Worm (Caenorhabditis elegans): ENCODE data around the gene srj-11.

srj-11 gene

DNA sequence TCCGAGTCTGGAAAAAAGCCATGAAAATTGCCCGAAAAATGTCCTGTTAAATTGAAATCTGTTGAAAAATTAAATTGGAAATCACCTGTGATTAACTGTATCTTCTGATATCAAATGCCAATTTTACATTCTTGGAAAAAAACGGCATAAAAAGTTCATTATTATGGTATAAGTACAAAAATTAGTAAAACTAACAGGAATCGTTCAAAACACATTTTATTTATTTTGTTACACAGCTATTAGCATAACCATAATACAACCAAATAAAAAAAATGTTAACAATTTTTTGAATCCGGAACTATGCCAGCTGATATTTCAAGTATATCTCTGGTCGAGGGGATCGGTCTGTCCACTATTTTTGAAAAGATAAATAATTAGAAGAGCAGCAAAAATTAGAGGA, 10.6 kb upstream of the srj-11 start, which contains the start of gene K08D9.10:
Gene K08D9.10, plus strand, starts transcription at position 301 of the 400 bp plus-strand sequence.
- no peak for TF ChIP-seq ztf-22 (GFP tag; optimal IDR thresholded peaks at IDR 0.05)
- no peak for TF ChIP-seq lin-35 (GFP tag; optimal IDR thresholded peaks at IDR 0.05)
- TF ChIP-seq hlh-12 (tag; optimal IDR thresholded peaks at IDR 0.05) = no peak
- TF ChIP-seq ceh-27 (GFP tag; optimal IDR thresholded peaks at IDR 0.05) = no peak
- TF ChIP-seq Y67H2A.10 (GFP tag; conservative IDR thresholded peaks at IDR 0.05) = no peak
- TF ChIP-seq dpl-1 (GFP tag; optimal IDR thresholded peaks at IDR 0.05) = no peak
- no peak for TF ChIP-seq ama-1 (optimal IDR thresholded peaks at IDR 0.05)
- no peak for TF ChIP-seq ama-1 (GFP tag; optimal IDR thresholded peaks at IDR 0.05)
- TF ChIP-seq aptf-2 (GFP tag; conservative IDR thresholded peaks at IDR 0.05) = no peak
- TF ChIP-seq cebp-1 (GFP tag; IDR thresholded peaks at IDR 0.05) = no peak
- TF ChIP-seq cebp-1 (tag; optimal IDR thresholded peaks at IDR 0.05) = no peak
- TF ChIP-seq dpff-1 (tag; optimal IDR thresholded peaks at IDR 0.05) = no peak
- no peak for TF ChIP-seq ccch-3 (GFP tag; optimal IDR thresholded peaks at IDR 0.05)
- TF ChIP-seq snpc-1.3 (tag; optimal IDR thresholded peaks at IDR 0.05; ENCODE audit: insufficient read depth) = no peak
- TF ChIP-seq Y79H2A.3 (GFP tag; conservative IDR thresholded peaks at IDR 0.05) = no peak
- no peak for TF ChIP-seq lir-1 (GFP tag; conservative IDR thresholded peaks at IDR 0.05)
- no peak for TF ChIP-seq egrh-3 (GFP tag; IDR thresholded peaks at IDR 0.05)
- TF ChIP-seq madf-10 (tag; optimal IDR thresholded peaks at IDR 0.05) = no peak

DNA sequence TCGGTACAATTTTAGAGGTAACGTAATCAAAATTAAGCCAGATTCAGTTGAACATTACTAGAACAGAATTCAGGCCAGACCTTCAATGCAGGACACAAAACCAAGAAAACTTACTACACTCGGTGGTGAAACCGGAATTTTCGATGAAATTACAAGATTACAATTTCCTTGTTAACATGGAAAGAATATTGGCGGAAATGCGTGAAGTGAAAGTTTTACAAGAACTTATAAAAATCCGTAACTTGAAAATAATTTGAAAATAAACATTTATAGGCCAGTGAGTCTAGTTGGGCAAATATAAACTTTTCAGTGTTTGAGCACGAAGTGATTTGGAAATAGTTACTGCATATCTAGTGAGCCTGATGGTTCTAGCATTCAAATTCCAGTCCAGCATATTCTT, 6.3 kb upstream of the srj-11 start, which contains the start of gene K08D9.6:
Gene K08D9.6, minus strand, starts transcription at position 101 of the 400 bp plus-strand sequence.
- no peak for TF ChIP-seq chd-7 (tag; optimal IDR thresholded peaks at IDR 0.05)

DNA sequence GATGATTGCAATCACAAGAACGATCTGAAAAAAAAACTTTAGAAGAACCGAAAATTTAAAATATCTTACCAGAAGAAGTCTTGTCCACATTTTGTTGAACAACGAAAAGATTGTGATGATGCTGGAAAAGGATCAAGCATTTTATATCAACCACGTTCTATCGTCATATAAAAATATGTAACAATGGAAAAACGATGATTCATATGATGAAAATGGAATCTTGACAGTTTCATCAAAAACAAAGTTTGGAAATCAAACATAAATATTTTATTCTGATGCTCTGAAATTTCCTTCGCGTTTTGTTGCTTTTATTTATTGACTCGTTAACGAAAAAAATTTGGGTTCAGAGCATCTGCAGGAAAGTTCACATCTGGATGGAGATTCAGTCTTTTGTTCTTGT, 4.6 kb upstream of the srj-11 start, which contains the start of the genes K08D9.9 and str-16:
Gene K08D9.9, minus strand, starts transcription at position 101 of the 400 bp plus-strand sequence.
Gene str-16, plus strand, starts transcription at position 266 of the 400 bp plus-strand sequence.
- TF ChIP-seq F55B11.4 (tag; optimal IDR thresholded peaks at IDR 0.05; ENCODE audit: borderline replicate concordance, insufficient read depth) (no peak), nfyb-1 (GFP tag; IDR thresholded peaks at IDR 0.05) (no peak), ceh-40 (GFP tag; IDR thresholded peaks at IDR 0.05) (no peak), F37B4.10 (GFP tag; IDR thresholded peaks at IDR 0.05) (no peak), hrde-1 (tag; optimal IDR thresholded peaks at IDR 0.05; ENCODE audit: borderline replicate concordance) (no peak), ztf-18 (tag; optimal IDR thresholded peaks at IDR 0.05) (no peak), T07F8.4 (tag; optimal IDR thresholded peaks at IDR 0.05) (no peak), nhr-90 (tag; optimal IDR thresholded peaks at IDR 0.05) (no peak)

DNA sequence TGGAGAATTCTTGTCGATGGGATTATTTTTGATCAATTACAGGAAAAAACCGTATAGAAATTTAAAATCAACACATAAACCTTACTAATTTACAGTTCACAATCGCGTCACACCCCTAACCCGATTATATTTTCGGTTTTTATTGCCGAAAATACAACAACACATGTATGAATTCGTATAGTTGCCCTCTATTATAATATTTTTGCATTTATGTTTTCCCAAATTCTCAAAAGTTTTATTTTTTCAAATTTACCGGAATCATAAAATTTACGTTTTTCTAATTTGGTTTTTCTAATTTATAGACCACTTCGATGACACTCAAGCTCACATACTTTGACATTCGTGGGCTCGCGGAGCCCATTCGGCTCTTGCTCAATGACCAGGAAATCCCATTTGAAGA, 1.8 kb downstream of the srj-11 start, which contains the start of gene gst-23:
Gene gst-23, plus strand, starts transcription at position 301 of the 400 bp plus-strand sequence.
- TF ChIP-seq nhr-80 (tag; optimal IDR thresholded peaks at IDR 0.05) (no peak), unc-130 (GFP tag; optimal IDR thresholded peaks at IDR 0.05) (no peak), hsf-1 (GFP tag; IDR thresholded peaks at IDR 0.05) (no peak), madf-3 (GFP tag; IDR thresholded peaks at IDR 0.05) (no peak)

DNA sequence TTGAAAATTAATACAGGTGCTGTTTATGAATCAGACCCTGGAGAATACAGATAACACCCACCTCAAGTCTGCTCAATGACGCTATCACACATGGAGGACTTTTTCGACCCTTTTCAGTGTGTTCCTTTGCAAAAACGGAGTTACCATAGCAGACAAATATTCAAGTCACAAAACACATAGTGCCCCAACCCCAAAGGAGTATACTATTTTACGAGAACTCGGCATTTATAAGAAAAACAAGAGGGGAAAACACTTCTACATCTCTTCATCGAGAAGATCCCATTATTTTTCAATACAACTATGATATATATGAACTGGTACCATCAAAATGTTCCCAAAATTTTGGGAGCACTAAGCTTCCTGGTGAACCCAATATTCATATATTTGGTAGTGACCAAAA, 3.5 kb downstream of the srj-11 start, which contains the start of gene srj-7:
Gene srj-7, plus strand, starts transcription at position 301 of the 400 bp plus-strand sequence.
- TF ChIP-seq nhr-80 (tag; optimal IDR thresholded peaks at IDR 0.05) (no peak), bed-2 (GFP tag; IDR thresholded peaks at IDR 0.05) (no peak), snpc-4 (GFP tag; optimal IDR thresholded peaks at IDR 0.05) (no peak), snpc-4 (tag; optimal IDR thresholded peaks at IDR 0.05) (no peak), atf-7 (tag; optimal IDR thresholded peaks at IDR 0.05) (no peak), egrh-3 (GFP tag; IDR thresholded peaks at IDR 0.05) (no peak), attf-6 (GFP tag; IDR thresholded peaks at IDR 0.05) (no peak), ekl-4 (GFP tag; IDR thresholded peaks at IDR 0.05) (no peak), egl-18 (GFP tag; IDR thresholded peaks at IDR 0.05) (no peak), F39B2.1 (GFP tag; IDR thresholded peaks at IDR 0.05) (no peak), unc-130 (GFP tag; optimal IDR thresholded peaks at IDR 0.05) (no peak), tlf-1 (GFP tag; optimal IDR thresholded peaks at IDR 0.05) (no peak), ztf-18 (tag; optimal IDR thresholded peaks at IDR 0.05) (no peak), lin-26 (GFP tag; IDR thresholded peaks at IDR 0.05) (no peak), nhr-179 (tag; optimal IDR thresholded peaks at IDR 0.05) (no peak), egl-44 (GFP tag; IDR thresholded peaks at IDR 0.05) (no peak), aptf-3 (GFP tag; IDR thresholded peaks at IDR 0.05) (no peak), nfyb-1 (GFP tag; IDR thresholded peaks at IDR 0.05) (no peak)

All from whole organism, young adult.